Fruit fly (Drosophila melanogaster): ENCODE data around the gene CG4995.

CG4995 gene

dm6 chr2L:10341405-10341804 is 19.1 kb downstream of the CG4995 start, which contains the start of gene CG31715 (continued):
- TF ChIP-seq Hsf (GFP tag; optimal IDR thresholded peaks at IDR 0.05): no peak
- TF ChIP-seq Kr (GFP tag; optimal IDR thresholded peaks at IDR 0.05): no peak
- TF ChIP-seq onecut (GFP tag; IDR thresholded peaks at IDR 0.05): no peak
- peak; percentile 48; the same call in 1 of the 2 replicates for TF ChIP-seq vvl (GFP tag; IDR thresholded peaks at IDR 0.05)
- no peak for TF ChIP-seq Asciz (GFP tag; optimal IDR thresholded peaks at IDR 0.05)
- no peak for TF ChIP-seq CG11456 (GFP tag; IDR thresholded peaks at IDR 0.05)
- TF ChIP-seq br (optimal IDR thresholded peaks at IDR 0.05): no peak
- no peak for TF ChIP-seq Nf-YB (GFP tag; optimal IDR thresholded peaks at IDR 0.05)
- no peak for TF ChIP-seq ac (GFP tag; optimal IDR thresholded peaks at IDR 0.05)
- no peak for TF ChIP-seq CG3163 (GFP tag; optimal IDR thresholded peaks at IDR 0.05)
- TF ChIP-seq CG17361 (GFP tag; IDR thresholded peaks at IDR 0.05): no peak
- TF ChIP-seq croc (GFP tag; conservative IDR thresholded peaks at IDR 0.05): no peak
- TF ChIP-seq Hr51 (GFP tag; optimal IDR thresholded peaks at IDR 0.05): peak in 1 of 2 experiments; percentile 18
- TF ChIP-seq prd (optimal IDR thresholded peaks at IDR 0.05): no peak
- no peak for TF ChIP-seq prd (GFP tag; IDR thresholded peaks at IDR 0.05)
- TF ChIP-seq nau (GFP tag; optimal IDR thresholded peaks at IDR 0.05): no peak
- TF ChIP-seq CG1603 (tag; optimal IDR thresholded peaks at IDR 0.05): peak; percentile 35
- no peak for TF ChIP-seq CG17328 (GFP tag; IDR thresholded peaks at IDR 0.05)
- no peak for TF ChIP-seq CG6272 (GFP tag; IDR thresholded peaks at IDR 0.05)
- no peak for TF ChIP-seq CG12219 (GFP tag; optimal IDR thresholded peaks at IDR 0.05)
- TF ChIP-seq CG8388 (GFP tag; optimal IDR thresholded peaks at IDR 0.05): peak; percentile 99
- TF ChIP-seq Doc2 (GFP tag; IDR thresholded peaks at IDR 0.05): no peak
- TF ChIP-seq CG10321 (GFP tag; IDR thresholded peaks at IDR 0.05): no peak
- no peak for TF ChIP-seq dysf (GFP tag; IDR thresholded peaks at IDR 0.05)
- TF ChIP-seq Dbx (GFP tag; IDR thresholded peaks at IDR 0.05): peak; percentile 62; the same call in 1 of the 3 replicates
- TF ChIP-seq jumu (GFP tag; optimal IDR thresholded peaks at IDR 0.05): no peak
- TF ChIP-seq bbx (GFP tag; IDR thresholded peaks at IDR 0.05; ENCODE audit: partially characterized antibody): no peak
- no peak for TF ChIP-seq CG14441 (GFP tag; IDR thresholded peaks at IDR 0.05)
- peak; percentile 98 for TF ChIP-seq CG7745 (tag; optimal IDR thresholded peaks at IDR 0.05)
- no peak for TF ChIP-seq C15 (GFP tag; IDR thresholded peaks at IDR 0.05)
- no peak for TF ChIP-seq chinmo (GFP tag; IDR thresholded peaks at IDR 0.05; ENCODE audit: partially characterized antibody)
- TF ChIP-seq ab (GFP tag; optimal IDR thresholded peaks at IDR 0.05): no peak
- no peak for TF ChIP-seq Bdp1 (GFP tag; optimal IDR thresholded peaks at IDR 0.05)
- TF ChIP-seq E2f2 (GFP tag; IDR thresholded peaks at IDR 0.05): peak; percentile 37; the same call in 1 of the 2 replicates
- TF ChIP-seq twi (tag; optimal IDR thresholded peaks at IDR 0.05): no peak
- no peak for TF ChIP-seq CG9215 (GFP tag; IDR thresholded peaks at IDR 0.05)
- no peak for TF ChIP-seq wdn (GFP tag; IDR thresholded peaks at IDR 0.05)
- no peak for TF ChIP-seq CG13775 (GFP tag; optimal IDR thresholded peaks at IDR 0.05)
- TF ChIP-seq Sin3A (optimal IDR thresholded peaks at IDR 0.05): no peak
- TF ChIP-seq BtbVII (GFP tag; optimal IDR thresholded peaks at IDR 0.05): no peak
- TF ChIP-seq cato (GFP tag; optimal IDR thresholded peaks at IDR 0.05; ENCODE audit: borderline replicate concordance): no peak
- no peak for TF ChIP-seq Eip74EF (GFP tag; optimal IDR thresholded peaks at IDR 0.05)
- TF ChIP-seq MESR4 (GFP tag; optimal IDR thresholded peaks at IDR 0.05): peak; percentile 25
- TF ChIP-seq CG10267 (tag; optimal IDR thresholded peaks at IDR 0.05): peak; percentile 14
- no peak for TF ChIP-seq CG2199 (GFP tag; IDR thresholded peaks at IDR 0.05)
- TF ChIP-seq seq (GFP tag; IDR thresholded peaks at IDR 0.05): no peak
- no peak for TF ChIP-seq Sox102F (GFP tag; optimal IDR thresholded peaks at IDR 0.05)
- TF ChIP-seq Dfd (GFP tag; optimal IDR thresholded peaks at IDR 0.05): no peak
- peak; percentile 16; the same call in 1 of the 2 replicates for TF ChIP-seq CG31441 (GFP tag; IDR thresholded peaks at IDR 0.05)
- peak; percentile 38 for TF ChIP-seq grau (tag; optimal IDR thresholded peaks at IDR 0.05)
- TF ChIP-seq Six4 (GFP tag; optimal IDR thresholded peaks at IDR 0.05): no peak
- no peak for TF ChIP-seq bigmax (GFP tag; optimal IDR thresholded peaks at IDR 0.05)
- TF ChIP-seq CrebB (tag; optimal IDR thresholded peaks at IDR 0.05): no peak
